Worm (Caenorhabditis elegans) whole organism, midembryonic: ENCODE results near the gene ras-2.

ENCODE experiments used
- cog-1 ChIP-seq: sonication (generic microtip); optimal IDR thresholded peaks from 2 replicates; lab custom pipeline; 2016; ENCODE audit warnings: missing genetic modification characterization, missing compliant biosample characterization
- flt-1 ChIP-seq: fragments of 200-800 bp; sonication (Bioruptor generic); IDR thresholded peaks from 2 replicates; pipeline ENCODE4 v1.3.6; 2022; ENCODE audit warnings: missing genetic modification characterization, missing compliant biosample characterization
- ztf-23 ChIP-seq: fragments of 200-800 bp; sonication (Bioruptor generic); IDR thresholded peaks from 2 replicates; pipeline ENCODE4 v1.3.6; 2022; ENCODE audit warnings: missing genetic modification reagents, missing genetic modification characterization, missing compliant biosample characterization
- ztf-29 ChIP-seq: fragments of 200-800 bp; sonication (Bioruptor generic); IDR thresholded peaks from 2 replicates; pipeline ENCODE4 v1.3.6; 2022; ENCODE audit warnings: missing genetic modification reagents, missing genetic modification characterization, missing compliant biosample characterization

DNA sequence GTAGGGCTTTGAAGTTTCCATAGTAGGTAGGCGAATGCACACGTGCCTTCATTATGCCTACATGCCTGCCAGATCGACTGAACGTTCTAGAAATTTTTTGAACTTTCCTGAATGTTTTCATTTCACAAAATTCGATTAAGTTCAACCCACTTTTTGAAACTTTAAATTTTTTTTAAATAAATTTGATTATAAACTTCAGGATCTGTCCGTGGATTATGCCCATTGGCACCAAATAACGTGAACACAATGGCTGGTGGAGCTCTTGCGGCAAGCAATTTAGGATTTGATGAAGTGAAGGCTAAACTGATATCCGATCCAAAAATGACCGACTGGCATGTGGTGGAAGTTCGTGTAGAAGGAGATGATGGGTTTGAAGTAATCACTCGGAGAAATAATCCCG is 4.4 kb downstream of the ras-2 start, which contains the start of gene F17C8.7:
- no peak for TF ChIP-seq ztf-29 (GFP tag; lab: Robert Waterston, UW)
- no peak for TF ChIP-seq flt-1 (GFP tag; lab: Robert Waterston, UW)
- TF ChIP-seq cog-1 (tag; lab: Kevin White, UChicago) = no peak
- TF ChIP-seq ztf-23 (GFP tag; lab: Robert Waterston, UW) = no peak
